Worm (Caenorhabditis elegans): Measurements from ENCODE around the gene nhr-84.
"Not testable (repeated sequence)": the region's sequence is repeated elsewhere in the genome, so short reads cannot be mapped to it uniquely, and the experiment has no call there.

nhr-84 gene

DNA sequence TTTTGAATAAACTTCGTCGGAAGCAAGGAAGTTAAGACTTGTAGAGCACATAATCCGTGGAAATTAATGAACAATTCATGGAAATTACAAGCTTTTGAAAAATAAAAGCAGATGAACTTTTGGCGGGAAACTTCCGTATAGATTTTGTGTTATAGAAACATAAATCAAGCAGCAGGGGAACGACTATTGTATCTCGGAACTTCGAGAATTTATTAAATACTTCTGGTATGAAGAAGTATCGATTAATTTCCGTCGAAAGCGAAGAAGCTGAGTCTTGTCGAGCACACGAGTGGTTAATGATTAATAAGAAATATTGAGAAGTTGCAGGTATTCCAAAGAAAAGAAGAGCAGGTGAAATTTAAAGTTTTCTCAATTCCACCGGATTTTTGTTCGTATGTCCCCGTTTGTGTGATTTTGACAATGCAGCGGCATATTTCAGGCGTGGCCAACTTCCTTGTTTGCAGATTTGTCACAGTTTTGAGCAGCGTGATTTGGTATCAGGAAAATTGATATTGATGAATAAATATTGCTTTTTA lies 29.1 kb downstream of the nhr-84 start, which contains the start of gene srh-147:
TSS of gene srh-147 (minus strand) at position 51 of the 536 bp plus-strand sequence.
- not testable (repeated sequence) for TF ChIP-seq lin-32 (GFP tag; optimal IDR thresholded peaks at IDR 0.05); unc-62 (GFP tag; optimal IDR thresholded peaks at IDR 0.05); unc-39 (tag; optimal IDR thresholded peaks at IDR 0.05)

ce11 chrV:15841095-15841494 lies 38.3 kb downstream of the nhr-84 start, which contains the start of gene srh-149:
TSS of gene srh-149 (minus strand) at chrV:15841195.
- TF ChIP-seq M03D4.4 (tag; optimal IDR thresholded peaks at IDR 0.05) (no peak), unc-39 (tag; optimal IDR thresholded peaks at IDR 0.05) (no peak), ces-1 (GFP tag; optimal IDR thresholded peaks at IDR 0.05) (no peak), pha-4 (tag; optimal IDR thresholded peaks at IDR 0.05) (no peak), nhr-12 (tag; optimal IDR thresholded peaks at IDR 0.05) (no peak), ceh-39 (tag; optimal IDR thresholded peaks at IDR 0.05) (no peak)

DNA sequence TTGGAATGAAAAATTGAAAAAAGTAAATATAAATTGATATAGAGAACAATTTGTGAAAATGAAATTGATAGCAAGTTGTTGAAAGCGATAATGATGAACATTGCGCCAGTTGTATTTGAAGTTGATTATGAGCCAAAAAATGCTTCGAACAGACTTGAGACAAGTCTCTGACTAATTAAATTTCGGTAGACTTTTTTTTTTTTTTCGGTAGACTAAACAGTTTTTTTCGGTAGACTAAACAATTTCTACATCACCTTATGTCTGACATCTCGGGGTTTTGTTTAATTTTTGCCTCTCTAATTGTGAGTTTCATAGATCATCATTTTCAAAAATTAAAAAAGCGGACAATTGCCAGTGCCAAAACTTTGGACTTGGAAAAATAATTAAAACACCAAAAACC lies 45.8 kb downstream of the nhr-84 start, which contains the start of gene srbc-54:
TSS of gene srbc-54 (minus strand) at position 101 of the 400 bp plus-strand sequence.
- TF ChIP-seq mab-5 (tag; optimal IDR thresholded peaks at IDR 0.05) (no peak), unc-62 (GFP tag; optimal IDR thresholded peaks at IDR 0.05) (no peak), ces-1 (GFP tag; optimal IDR thresholded peaks at IDR 0.05) (no peak), sptf-1 (tag; optimal IDR thresholded peaks at IDR 0.05) (no peak), nhr-28 (tag; optimal IDR thresholded peaks at IDR 0.05) (no peak), zip-8 (tag; optimal IDR thresholded peaks at IDR 0.05) (no peak), ztf-11 (tag; optimal IDR thresholded peaks at IDR 0.05) (no peak), drap-1 (GFP tag; optimal IDR thresholded peaks at IDR 0.05) (no peak), lsy-2 (tag; optimal IDR thresholded peaks at IDR 0.05) (no peak), mep-1 (tag; optimal IDR thresholded peaks at IDR 0.05) (no peak), lin-13 (tag; optimal IDR thresholded peaks at IDR 0.05) (no peak), flh-1 (GFP tag; optimal IDR thresholded peaks at IDR 0.05) (no peak)

ce11 chrV:15831586-15831985 lies 47.8 kb downstream of the nhr-84 start, which contains the start of gene srbc-56:
TSS of gene srbc-56 (minus strand) at chrV:15831686.
- no peak for TF ChIP-seq mab-5 (tag; optimal IDR thresholded peaks at IDR 0.05)

- TF ChIP-seq ceh-39 (tag; optimal IDR thresholded peaks at IDR 0.05) (no peak), unc-62 (GFP tag; optimal IDR thresholded peaks at IDR 0.05) (no peak), elt-3 (tag; optimal IDR thresholded peaks at IDR 0.05) (no peak), M03D4.4 (tag; optimal IDR thresholded peaks at IDR 0.05) (no peak), blmp-1 (tag; optimal IDR thresholded peaks at IDR 0.05) (no peak), unc-120 (tag; optimal IDR thresholded peaks at IDR 0.05; ENCODE audit: poor library complexity, severe bottlenecking) (no peak), nhr-28 (tag; optimal IDR thresholded peaks at IDR 0.05) (no peak), cnd-1 (tag; optimal IDR thresholded peaks at IDR 0.05) (no peak), elt-1 (tag; optimal IDR thresholded peaks at IDR 0.05; ENCODE audit: borderline replicate concordance, insufficient read depth) (no peak), nhr-12 (tag; optimal IDR thresholded peaks at IDR 0.05) (no peak), sem-2 (GFP tag; optimal IDR thresholded peaks at IDR 0.05) (no peak), snpc-4 (tag; optimal IDR thresholded peaks at IDR 0.05) (no peak), ham-2 (GFP tag; optimal IDR thresholded peaks at IDR 0.05) (no peak), nhr-237 (tag; optimal IDR thresholded peaks at IDR 0.05) (no peak), ces-1 (GFP tag; optimal IDR thresholded peaks at IDR 0.05) (no peak), hlh-1 (tag; optimal IDR thresholded peaks at IDR 0.05) (no peak)
Observed at ce11 chrV:15829907-15830306, 49.5 kb downstream of the nhr-84 start, which contains the start of gene srbc-55. TSS of gene srbc-55 (minus strand) at chrV:15830007.

Data from whole organism, mixed stage, embryonic.